Fruit fly (Drosophila melanogaster) whole organism, embryonic: ENCODE measurements around the gene CG46462.
A peak's percentile ranks its signal among the peaks of the same experiment; 100 is the strongest.

Experiments used
- CG10147 ChIP-seq: fragments of 200-800 bp; sonication (Bioruptor generic); optimal IDR thresholded peaks from 2 replicates; lab custom pipeline; 2019; ENCODE audit warnings: missing biosample characterization, mild to moderate bottlenecking, missing genetic modification characterization, moderate library complexity
- CG10209 ChIP-seq: fragments of 200-800 bp; sonication (Bioruptor generic); optimal IDR thresholded peaks from 3 replicates; lab custom pipeline; 2017; ENCODE audit warnings: missing biosample characterization, mild to moderate bottlenecking, missing genetic modification characterization, missing genetic modification reagents
- CG10979 ChIP-seq: fragments of 200-800 bp; sonication (Bioruptor generic); optimal IDR thresholded peaks from 2 replicates; lab custom pipeline; 2018; ENCODE audit warnings: missing biosample characterization, mild to moderate bottlenecking, missing genetic modification characterization, moderate library complexity
- CG11723 ChIP-seq: fragments of 200-800 bp; sonication (Bioruptor generic); optimal IDR thresholded peaks from 2 replicates; lab custom pipeline; 2017; ENCODE audit warnings: missing biosample characterization, mild to moderate bottlenecking, missing genetic modification characterization
- CG12236 ChIP-seq: fragments of 200-800 bp; sonication (Bioruptor generic); optimal IDR thresholded peaks from 2 replicates; lab custom pipeline; 2016; ENCODE audit warnings: missing biosample characterization, missing genetic modification characterization
- CG12744 ChIP-seq: fragments of 200-800 bp; sonication (Bioruptor generic); optimal IDR thresholded peaks from 2 replicates; lab custom pipeline; 2016; ENCODE audit warnings: missing biosample characterization, missing genetic modification characterization
- CG12769 ChIP-seq: fragments of 200-800 bp; sonication (Bioruptor generic); optimal IDR thresholded peaks from 2 replicates; lab custom pipeline; 2019; ENCODE audit warnings: missing biosample characterization, mild to moderate bottlenecking, missing genetic modification characterization, moderate library complexity
- CG13624 ChIP-seq: fragments of 200-800 bp; sonication (Bioruptor generic); optimal IDR thresholded peaks from 2 replicates; lab custom pipeline; 2016; ENCODE audit warnings: missing biosample characterization, missing genetic modification characterization
- CG2116 ChIP-seq: fragments of 200-800 bp; sonication (Bioruptor generic); optimal IDR thresholded peaks from 3 replicates; lab custom pipeline; 2018; ENCODE audit warnings: missing biosample characterization, mild to moderate bottlenecking, missing genetic modification characterization
- CG3065 ChIP-seq: fragments of 200-800 bp; sonication (Bioruptor generic); optimal IDR thresholded peaks from 2 replicates; lab custom pipeline; 2016; ENCODE audit warnings: missing biosample characterization, missing genetic modification characterization
- CG3163 ChIP-seq: fragments of 200-800 bp; sonication (Bioruptor generic); optimal IDR thresholded peaks from 3 replicates; lab custom pipeline; 2016; ENCODE audit warnings: missing biosample characterization, missing genetic modification characterization
- CG34224 ChIP-seq: fragments of 200-800 bp; sonication (Bioruptor generic); IDR thresholded peaks from 3 replicates; pipeline ENCODE4 v1.3.6; 2022; ENCODE audit warnings: missing biosample characterization, missing genetic modification characterization; ENCODE audit not compliant: partially characterized antibody
- CG3838 ChIP-seq: fragments of 200-800 bp; sonication (Bioruptor generic); optimal IDR thresholded peaks from 3 replicates; lab custom pipeline; 2016; ENCODE audit warnings: missing biosample characterization, missing genetic modification characterization
- CG3847 ChIP-seq: fragments of 200-800 bp; sonication (Bioruptor generic); IDR thresholded peaks from 2 replicates; pipeline ENCODE4 v1.3.6; 2022; ENCODE audit warnings: missing biosample characterization, missing genetic modification characterization
- CG4617 ChIP-seq: fragments of 200-800 bp; sonication (Bioruptor generic); optimal IDR thresholded peaks from 3 replicates; lab custom pipeline; 2016; ENCODE audit warnings: missing biosample characterization, missing genetic modification characterization, borderline replicate concordance
- CG6272 ChIP-seq: fragments of 200-800 bp; sonication (Bioruptor generic); IDR thresholded peaks from 2 replicates; pipeline ENCODE4 v1.3.6; 2022; ENCODE audit warnings: missing biosample characterization, missing genetic modification characterization
- CG7357 ChIP-seq: fragments of 200-800 bp; sonication (Bioruptor generic); IDR thresholded peaks from 3 replicates; pipeline ENCODE4 v1.3.6; 2022; ENCODE audit warnings: missing biosample characterization, missing genetic modification characterization
- CG8281 ChIP-seq: fragments of 200-800 bp; sonication (Bioruptor generic); optimal IDR thresholded peaks from 2 replicates; lab custom pipeline; 2018; ENCODE audit warnings: missing biosample characterization, mild to moderate bottlenecking, missing genetic modification characterization, moderate library complexity
- CG9797 ChIP-seq: fragments of 200-800 bp; sonication (Bioruptor generic); optimal IDR thresholded peaks from 3 replicates; lab custom pipeline; 2018; ENCODE audit warnings: missing biosample characterization, mild to moderate bottlenecking, missing genetic modification characterization
- Dek ChIP-seq: fragments of 200-800 bp; sonication (Bioruptor generic); optimal IDR thresholded peaks from 3 replicates; lab custom pipeline; 2019; ENCODE audit warnings: missing biosample characterization, mild to moderate bottlenecking, missing genetic modification characterization, moderate library complexity
- Dip3 ChIP-seq: fragments of 200-800 bp; sonication (Bioruptor generic); optimal IDR thresholded peaks from 3 replicates; lab custom pipeline; 2016; ENCODE audit warnings: missing biosample characterization, missing genetic modification characterization
- Ets65A ChIP-seq: fragments of 200-800 bp; sonication (Bioruptor generic); peaks from one replicate; lab custom pipeline; 2016; ENCODE audit warnings: missing biosample characterization, missing genetic modification characterization
- MBD-R2 ChIP-seq: fragments of 200-800 bp; sonication (Bioruptor generic); IDR thresholded peaks from 2 replicates; pipeline ENCODE4 v1.3.6; 2022; ENCODE audit warnings: missing biosample characterization, missing genetic modification characterization
- MTF-1 ChIP-seq: fragments of 200-800 bp; sonication (Bioruptor generic); optimal IDR thresholded peaks from 2 replicates; lab custom pipeline; 2018; ENCODE audit warnings: missing biosample characterization, mild to moderate bottlenecking, missing genetic modification characterization, borderline replicate concordance
- Max ChIP-seq: fragments of 200-800 bp; sonication (Bioruptor generic); optimal IDR thresholded peaks from 2 replicates; lab custom pipeline; 2016; ENCODE audit warnings: missing biosample characterization, mild to moderate bottlenecking, missing genetic modification characterization
- Nf-YB ChIP-seq: fragments of 200-800 bp; sonication (Bioruptor generic); optimal IDR thresholded peaks from 3 replicates; lab custom pipeline; 2019; ENCODE audit warnings: missing biosample characterization, mild to moderate bottlenecking, missing genetic modification characterization, moderate library complexity
- Rfx ChIP-seq: fragments of 200-800 bp; sonication (Bioruptor generic); IDR thresholded peaks from 2 replicates; pipeline ENCODE4 v1.3.6; 2022; ENCODE audit warnings: missing biosample characterization, missing genetic modification characterization
- Rx ChIP-seq: fragments of 200-800 bp; sonication (Bioruptor generic); IDR thresholded peaks from 2 replicates; pipeline ENCODE4 v1.3.6; 2022; ENCODE audit warnings: missing biosample characterization, missing genetic modification characterization
- Scr ChIP-seq: fragments of 200-800 bp; sonication (Bioruptor generic); IDR thresholded peaks from 2 replicates; pipeline ENCODE4 v1.3.6; 2022; ENCODE audit warnings: missing biosample characterization, missing genetic modification characterization; ENCODE audit not compliant: partially characterized antibody
- Ssrp ChIP-seq: fragments of 200-800 bp; sonication (Bioruptor generic); optimal IDR thresholded peaks from 2 replicates; lab custom pipeline; 2018; ENCODE audit warnings: missing biosample characterization, mild to moderate bottlenecking, missing genetic modification characterization, moderate library complexity
- crp ChIP-seq, 2 experiments: fragments of 200-800 bp; sonication (Bioruptor generic); optimal IDR thresholded peaks; 2 replicates in 1 of 2; 3 replicates in 1 of 2; lab custom pipeline; 2017; ENCODE audit warnings: missing biosample characterization in 2 of 2, missing genetic modification characterization in 2 of 2, mild to moderate bottlenecking in 1 of 2, moderate library complexity in 1 of 2
- dm ChIP-seq: fragments of 200-800 bp; sonication (Bioruptor generic); optimal IDR thresholded peaks from 3 replicates; lab custom pipeline; 2016; ENCODE audit warnings: missing biosample characterization, missing genetic modification characterization
- gem ChIP-seq: fragments of 200-800 bp; sonication (Bioruptor generic); optimal IDR thresholded peaks from 2 replicates; lab custom pipeline; 2019; ENCODE audit warnings: missing biosample characterization, mild to moderate bottlenecking, missing genetic modification characterization, moderate library complexity
- gsb ChIP-seq: fragments of 200-800 bp; sonication (Bioruptor generic); IDR thresholded peaks from 2 replicates; pipeline ENCODE4 v1.3.6; 2022; ENCODE audit warnings: missing biosample characterization, missing genetic modification characterization
- gsb-n ChIP-seq: fragments of 200-800 bp; sonication (Bioruptor generic); optimal IDR thresholded peaks from 3 replicates; lab custom pipeline; 2018; ENCODE audit warnings: missing biosample characterization, mild to moderate bottlenecking, missing genetic modification characterization
- inv ChIP-seq: fragments of 200-800 bp; sonication (Bioruptor generic); IDR thresholded peaks from 2 replicates; pipeline ENCODE4 v1.3.6; 2022; ENCODE audit warnings: missing biosample characterization, missing genetic modification characterization; ENCODE audit not compliant: partially characterized antibody
- mam ChIP-seq: fragments of 200-800 bp; sonication (Bioruptor generic); optimal IDR thresholded peaks from 3 replicates; lab custom pipeline; 2016; ENCODE audit warnings: missing biosample characterization, missing genetic modification characterization
- phol ChIP-seq: fragments of 200-800 bp; sonication (Bioruptor generic); optimal IDR thresholded peaks from 3 replicates; lab custom pipeline; 2018; ENCODE audit warnings: missing biosample characterization, mild to moderate bottlenecking, missing genetic modification characterization, moderate library complexity
- pnt ChIP-seq: fragments of 200-800 bp; sonication (Bioruptor generic); optimal IDR thresholded peaks from 3 replicates; lab custom pipeline; 2016; ENCODE audit warnings: missing biosample characterization, missing genetic modification characterization
- prd ChIP-seq, 3 experiments: fragments of >200 bp in 2 of 3; fragments of 200-800 bp in 1 of 3; sonication (Bioruptor generic) in 1 of 3; optimal IDR thresholded peaks in 2 of 3; IDR thresholded peaks in 1 of 3; 2 replicates in 2 of 3; 3 replicates in 1 of 3; pipeline versions ENCODE4 v1.3.6 to Lab custom; 2017 to 2022; ENCODE audit warnings: missing biosample characterization in 1 of 3, missing genetic modification characterization in 1 of 3
- shn ChIP-seq: fragments of 200-800 bp; sonication (Bioruptor generic); optimal IDR thresholded peaks from 3 replicates; lab custom pipeline; 2016; ENCODE audit warnings: missing biosample characterization, missing genetic modification characterization
- sr ChIP-seq: fragments of 200-800 bp; sonication (Bioruptor generic); IDR thresholded peaks from 3 replicates; pipeline ENCODE4 v1.3.6; 2022; ENCODE audit warnings: missing biosample characterization, missing genetic modification characterization
- ssp ChIP-seq: fragments of 200-800 bp; sonication (Bioruptor generic); IDR thresholded peaks from 2 replicates; pipeline ENCODE4 v1.3.6; 2022; ENCODE audit warnings: missing biosample characterization, missing genetic modification characterization
- tgo ChIP-seq: fragments of 200-800 bp; sonication (Bioruptor generic); IDR thresholded peaks from 3 replicates; pipeline ENCODE4 v1.3.6; 2022; ENCODE audit warnings: missing biosample characterization, missing genetic modification characterization
- tll ChIP-seq, 2 experiments: fragments of 200-800 bp in 1 of 2; fragments of >200 bp in 1 of 2; sonication (Bioruptor generic) in 1 of 2; optimal IDR thresholded peaks; 2 replicates each; lab custom pipeline; 2017 to 2019; ENCODE audit warnings: missing biosample characterization in 2 of 2, missing genetic modification characterization in 2 of 2, mild to moderate bottlenecking in 1 of 2, moderate library complexity in 1 of 2
- vnd ChIP-seq: fragments of 200-800 bp; sonication (Bioruptor generic); IDR thresholded peaks from 3 replicates; pipeline ENCODE4 v1.3.6; 2022; ENCODE audit warnings: missing biosample characterization, missing genetic modification characterization; ENCODE audit not compliant: partially characterized antibody
- zf30C ChIP-seq: fragments of 200-800 bp; sonication (Bioruptor generic); optimal IDR thresholded peaks from 3 replicates; lab custom pipeline; 2018; ENCODE audit warnings: missing biosample characterization, mild to moderate bottlenecking, missing genetic modification characterization

The CG46462 gene

DNA sequence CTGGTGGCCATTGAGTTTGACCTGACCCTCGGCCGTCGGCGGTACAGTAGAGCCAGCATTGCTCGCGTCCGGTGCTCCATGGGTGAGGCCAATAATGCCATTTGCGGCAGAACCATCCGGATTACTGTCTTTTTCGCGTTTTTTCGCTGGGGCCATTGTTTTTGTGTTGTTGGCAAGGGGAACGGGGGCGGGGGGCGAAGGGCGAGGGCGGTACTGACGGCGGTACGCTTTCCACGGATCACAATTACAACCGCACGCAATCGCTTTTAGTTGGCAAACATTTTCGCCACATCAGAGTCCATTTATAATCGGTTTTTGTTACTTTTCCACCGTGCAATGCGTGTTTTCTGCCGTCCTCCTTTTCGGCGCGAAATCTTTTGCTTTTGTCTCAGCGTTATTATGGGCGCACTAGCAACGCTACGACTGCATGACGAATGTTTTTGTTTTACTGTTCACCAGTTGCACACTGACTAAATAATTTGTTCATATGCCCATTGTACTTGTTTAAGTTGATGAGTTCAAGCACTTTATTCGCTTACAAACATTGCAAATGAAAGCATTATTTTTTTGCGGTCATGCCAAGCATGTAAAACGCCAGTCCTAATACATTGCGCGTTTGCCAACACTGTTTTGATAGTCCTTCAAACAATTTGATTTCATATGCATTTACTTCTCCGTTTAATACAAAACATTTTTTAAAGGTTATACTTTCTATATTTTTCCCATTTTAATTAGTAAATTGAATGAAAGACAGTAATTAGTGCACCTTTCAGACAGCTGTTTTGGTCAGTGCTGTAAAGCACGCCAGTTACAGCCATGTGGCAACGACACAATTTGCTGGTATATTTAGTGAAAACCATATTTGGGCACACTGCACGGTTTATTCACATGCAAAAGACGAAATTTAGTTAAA lies 8.4 kb upstream of the CG46462 start, which contains the start of gene Pfdn6 (continued):
- TF ChIP-seq CG13624 (GFP tag; lab: Kevin White, UChicago): peak; percentile 72
- TF ChIP-seq zf30C (GFP tag; lab: Kevin White, UChicago): no peak
- TF ChIP-seq CG3838 (GFP tag; lab: Kevin White, UChicago): peak; percentile 36
- TF ChIP-seq shn (GFP tag; lab: Kevin White, UChicago): peak; percentile 88
- peak; percentile 97 for TF ChIP-seq Ets65A (GFP tag; lab: Kevin White, UChicago)
- peak; percentile 25 for TF ChIP-seq CG3065 (GFP tag; lab: Kevin White, UChicago)
- TF ChIP-seq CG10209 (GFP tag; lab: Kevin White, UChicago): peak; percentile 22
- TF ChIP-seq Scr (GFP tag; lab: Robert Waterston, UW): peak; percentile 64
- peak; percentile 87 for TF ChIP-seq CG3847 (GFP tag; lab: Robert Waterston, UW)
- TF ChIP-seq CG9797 (GFP tag; lab: Kevin White, UChicago): peak; percentile 87
- TF ChIP-seq CG6272 (GFP tag; lab: Robert Waterston, UW): no peak; the same call in none of the 2 replicates
- TF ChIP-seq Nf-YB: peak; percentile 33
- TF ChIP-seq crp (GFP tag; optimal IDR thresholded peaks at IDR 0.05; lab: Kevin White, UChicago): peak; percentile 90 to 98
- TF ChIP-seq MTF-1 (GFP tag; lab: Kevin White, UChicago): no peak
- peak; percentile 76 for TF ChIP-seq CG4617 (GFP tag; lab: Kevin White, UChicago)
- TF ChIP-seq CG11723 (GFP tag; lab: Kevin White, UChicago): no peak
- peak; percentile 61 for TF ChIP-seq CG2116
- TF ChIP-seq gem: peak; percentile 93
- no peak for TF ChIP-seq prd (optimal IDR thresholded peaks at IDR 0.05; lab: Kevin White, UChicago)
- peak; percentile 83 for TF ChIP-seq prd (GFP tag; IDR thresholded peaks at IDR 0.05; lab: Robert Waterston, UW)
- no peak for TF ChIP-seq tll (GFP tag; optimal IDR thresholded peaks at IDR 0.05; lab: Kevin White, UChicago)
- TF ChIP-seq MBD-R2 (GFP tag; lab: Robert Waterston, UW): peak; percentile 73
- TF ChIP-seq CG12769 (tag; lab: Kevin White, UChicago): no peak
- peak; percentile 69 for TF ChIP-seq ssp (GFP tag; lab: Robert Waterston, UW)
- TF ChIP-seq CG10979 (tag; lab: Kevin White, UChicago): peak; percentile 85
- peak; percentile 63 for TF ChIP-seq dm (GFP tag; lab: Kevin White, UChicago)
- TF ChIP-seq Rfx: peak; percentile 80
- TF ChIP-seq CG3163 (GFP tag; lab: Kevin White, UChicago): peak; percentile 39
- TF ChIP-seq Dek: peak; percentile 18
- peak; percentile 49 for TF ChIP-seq CG12744 (GFP tag; lab: Kevin White, UChicago)
- TF ChIP-seq vnd (GFP tag; lab: Robert Waterston, UW): peak; percentile 83
- peak; percentile 66 for TF ChIP-seq gsb (GFP tag; lab: Robert Waterston, UW)
- 0 out of 3 replicates have a peak, but pooled peaks have one; percentile 39 for TF ChIP-seq sr (GFP tag; lab: Robert Waterston, UW)
- TF ChIP-seq Dip3 (GFP tag; lab: Kevin White, UChicago): peak; percentile 88
- TF ChIP-seq Max (GFP tag; lab: Kevin White, UChicago): peak; percentile 86
- peak; percentile 70 for TF ChIP-seq CG10147 (GFP tag; lab: Kevin White, UChicago)
- TF ChIP-seq CG12236: peak; percentile 17
- TF ChIP-seq CG7357: peak; percentile 78
- TF ChIP-seq tgo (GFP tag; lab: Robert Waterston, UW): peak; percentile 80
- peak; percentile 73 for TF ChIP-seq CG34224 (GFP tag; lab: Robert Waterston, UW)
- TF ChIP-seq Ssrp (tag; lab: Kevin White, UChicago): peak; percentile 90
- TF ChIP-seq inv (GFP tag; lab: Robert Waterston, UW): peak; percentile 82
- TF ChIP-seq gsb-n (tag; lab: Kevin White, UChicago): no peak
- peak; percentile 44 for TF ChIP-seq pnt (GFP tag; lab: Kevin White, UChicago)
- peak; percentile 70 for TF ChIP-seq Rx (GFP tag; lab: Robert Waterston, UW)
- TF ChIP-seq phol (tag; lab: Kevin White, UChicago): peak; percentile 96
- no peak for TF ChIP-seq CG8281
- TF ChIP-seq mam: peak; percentile 63
